Worm (Caenorhabditis elegans) whole organism, mixed stage, embryonic: ENCODE data around the gene Y51A2B.8.

Experiments used
- elt-1 ChIP-seq: sonication (generic microtip); optimal IDR thresholded peaks from 2 replicates; lab custom pipeline; 2017; ENCODE audit warnings: missing genetic modification characterization, mild to moderate bottlenecking, missing compliant biosample characterization, antibody characterized with exemption, moderate library complexity, borderline replicate concordance; ENCODE audit not compliant: insufficient read depth
- elt-3 ChIP-seq: fragments of 150-350 bp; optimal IDR thresholded peaks from 2 replicates; lab custom pipeline; 2014; ENCODE audit warnings: missing biosample characterization, missing genetic modification characterization
- lin-13 ChIP-seq: fragments of 150-350 bp; optimal IDR thresholded peaks from 2 replicates; lab custom pipeline; 2014; ENCODE audit warnings: missing biosample characterization, missing genetic modification characterization
- lsy-2 ChIP-seq: fragments of 150-350 bp; optimal IDR thresholded peaks from 2 replicates; lab custom pipeline; 2014; ENCODE audit warnings: missing biosample characterization, missing genetic modification characterization
- mab-5 ChIP-seq: fragments of 150-350 bp; optimal IDR thresholded peaks from 2 replicates; lab custom pipeline; 2014; ENCODE audit warnings: missing biosample characterization, missing genetic modification characterization
- nhr-12 ChIP-seq: fragments of 150-350 bp; optimal IDR thresholded peaks from 2 replicates; lab custom pipeline; 2014; ENCODE audit warnings: missing biosample characterization, missing genetic modification characterization
- nhr-28 ChIP-seq: fragments of 150-350 bp; optimal IDR thresholded peaks from 2 replicates; lab custom pipeline; 2014; ENCODE audit warnings: missing biosample characterization, missing genetic modification characterization
- nhr-76 ChIP-seq: sonication (generic microtip); optimal IDR thresholded peaks from 2 replicates; lab custom pipeline; 2017; ENCODE audit warnings: missing biosample characterization, missing genetic modification characterization
- pha-4 ChIP-seq: fragments of 150-350 bp; optimal IDR thresholded peaks from 2 replicates; lab custom pipeline; 2018; ENCODE audit warnings: missing biosample characterization, missing genetic modification reagents, missing genetic modification characterization
- snpc-4 ChIP-seq: fragments of 150-350 bp; optimal IDR thresholded peaks from 2 replicates; lab custom pipeline; 2014; ENCODE audit warnings: missing biosample characterization, missing genetic modification characterization
- tbx-8 ChIP-seq: fragments of 200-800 bp; sonication (Bioruptor generic); optimal IDR thresholded peaks from 2 replicates; lab custom pipeline; 2018; ENCODE audit warnings: mild to moderate bottlenecking, missing genetic modification characterization, moderate library complexity, missing compliant biosample characterization
- unc-62 ChIP-seq: fragments of 150-350 bp; optimal IDR thresholded peaks from 2 replicates; lab custom pipeline; 2014; ENCODE audit warnings: missing biosample characterization, missing genetic modification reagents, missing genetic modification characterization
- zip-8 ChIP-seq: fragments of 150-350 bp; optimal IDR thresholded peaks from 2 replicates; lab custom pipeline; 2014; ENCODE audit warnings: missing biosample characterization, missing genetic modification characterization

DNA sequence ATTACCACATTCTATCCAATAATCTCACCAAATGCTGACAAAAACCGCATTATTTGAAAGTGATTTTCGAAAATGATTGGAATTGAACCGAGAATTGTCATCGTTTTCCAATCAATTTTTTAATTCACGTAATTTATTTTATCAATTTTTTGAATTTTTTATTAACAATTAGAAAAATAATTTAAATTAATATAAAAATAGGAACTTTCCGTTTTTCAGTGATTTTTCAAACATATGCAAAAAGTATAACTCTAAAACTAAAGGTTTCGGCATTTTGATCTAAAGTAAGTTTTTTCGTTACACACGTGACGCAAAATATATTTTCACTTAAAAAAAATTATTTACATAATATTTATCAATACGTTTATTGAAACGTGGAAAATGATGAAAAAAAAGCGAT, 15.3 kb downstream of the Y51A2B.8 start, which contains the start of gene Y51A2B.6:
- no peak for TF ChIP-seq snpc-4 (tag; lab: Kevin White, UChicago)
- TF ChIP-seq unc-62: no peak
- TF ChIP-seq lsy-2: no peak
- TF ChIP-seq nhr-28 (tag; lab: Kevin White, UChicago): no peak
- no peak for TF ChIP-seq mab-5 (tag; lab: Kevin White, UChicago)
- no peak for TF ChIP-seq lin-13 (tag; lab: Kevin White, UChicago)
- no peak for TF ChIP-seq pha-4 (tag; lab: Kevin White, UChicago)
- TF ChIP-seq nhr-12 (tag; lab: Kevin White, UChicago): no peak
- TF ChIP-seq tbx-8 (GFP tag; lab: Kevin White, UChicago): no peak
- TF ChIP-seq elt-1 (tag; lab: Kevin White, UChicago): no peak
- no peak for TF ChIP-seq nhr-76 (tag; lab: Kevin White, UChicago)
- TF ChIP-seq elt-3 (tag; lab: Kevin White, UChicago): no peak
- no peak for TF ChIP-seq zip-8 (tag; lab: Kevin White, UChicago)
